Worm (Caenorhabditis elegans): ENCODE results near the gene K01A6.5.

K01A6.5 gene

ce11 chrIV:11740204-11740603 lies 2.3 kb upstream of the K01A6.5 start, which contains the start of gene K01A6.4:
Gene K01A6.4 (minus strand): TSS chrIV:11740304.
- TF ChIP-seq ref-1 (GFP tag; conservative IDR thresholded peaks at IDR 0.05) (no peak), med-1 (GFP tag; optimal IDR thresholded peaks at IDR 0.05; ENCODE audit: insufficient read depth) (no peak), T22C8.4 (GFP tag; IDR thresholded peaks at IDR 0.05) (no peak), tab-1 (GFP tag; IDR thresholded peaks at IDR 0.05) (no peak), cog-1 (tag; optimal IDR thresholded peaks at IDR 0.05) (no peak), ztf-23 (GFP tag; IDR thresholded peaks at IDR 0.05) (no peak), flt-1 (GFP tag; IDR thresholded peaks at IDR 0.05) (no peak), ztf-29 (GFP tag; IDR thresholded peaks at IDR 0.05) (no peak)

DNA sequence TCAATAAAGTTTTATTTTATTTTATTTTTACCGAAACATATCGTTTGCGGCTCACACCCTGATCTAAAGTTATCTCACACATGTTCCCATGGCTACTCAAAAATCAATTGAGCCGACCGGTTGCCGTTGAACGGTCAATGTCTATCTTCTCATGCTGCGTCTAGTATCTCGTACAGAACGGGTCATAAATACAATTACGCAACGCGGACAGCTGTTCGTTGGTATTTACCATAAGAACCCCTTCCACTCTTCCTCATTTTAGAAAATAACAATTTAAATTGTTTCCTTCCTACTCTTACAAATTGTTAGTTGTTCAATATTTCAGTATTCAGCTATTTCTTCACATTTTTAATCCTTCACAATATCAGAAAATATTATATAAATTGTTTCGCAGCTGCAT lies 1.3 kb downstream of the K01A6.5 start:
- TF ChIP-seq ztf-23 (GFP tag; IDR thresholded peaks at IDR 0.05) (no peak), klf-2 (GFP tag; conservative IDR thresholded peaks at IDR 0.05) (no peak), ztf-29 (GFP tag; IDR thresholded peaks at IDR 0.05) (no peak), flt-1 (GFP tag; IDR thresholded peaks at IDR 0.05) (no peak), T22C8.4 (GFP tag; IDR thresholded peaks at IDR 0.05) (no peak), med-1 (GFP tag; optimal IDR thresholded peaks at IDR 0.05; ENCODE audit: insufficient read depth) (no peak), cog-1 (tag; optimal IDR thresholded peaks at IDR 0.05) (no peak), tab-1 (GFP tag; IDR thresholded peaks at IDR 0.05) (no peak), ref-1 (GFP tag; conservative IDR thresholded peaks at IDR 0.05) (no peak)

DNA sequence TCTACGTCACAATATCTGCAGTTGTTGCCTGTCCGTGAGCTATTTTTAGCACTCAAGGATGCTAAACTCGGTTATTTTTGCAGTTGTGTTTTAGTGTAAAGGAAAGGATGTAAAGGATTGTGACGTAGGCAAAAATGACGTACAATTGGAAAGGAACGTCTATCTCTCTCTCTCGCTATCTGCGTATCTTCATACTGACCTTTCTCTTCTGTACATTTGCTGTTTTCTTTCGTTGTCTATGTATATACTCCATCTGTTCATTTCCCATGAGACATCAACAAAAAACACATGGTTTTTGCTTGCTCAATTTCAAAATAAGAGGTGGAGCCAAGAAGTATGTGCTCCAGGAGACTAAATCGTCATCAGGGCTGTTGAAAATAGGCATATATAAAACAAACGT lies 1.8 kb downstream of the K01A6.5 start:
- TF ChIP-seq flt-1 (GFP tag; IDR thresholded peaks at IDR 0.05): no peak
- no peak for TF ChIP-seq ztf-29 (GFP tag; IDR thresholded peaks at IDR 0.05)
- no peak for TF ChIP-seq ref-1 (GFP tag; conservative IDR thresholded peaks at IDR 0.05)
- no peak for TF ChIP-seq cog-1 (tag; optimal IDR thresholded peaks at IDR 0.05)
- TF ChIP-seq T22C8.4 (GFP tag; IDR thresholded peaks at IDR 0.05): no peak
- no peak for TF ChIP-seq ztf-23 (GFP tag; IDR thresholded peaks at IDR 0.05)
- no peak for TF ChIP-seq klf-2 (GFP tag; conservative IDR thresholded peaks at IDR 0.05)
- TF ChIP-seq tab-1 (GFP tag; IDR thresholded peaks at IDR 0.05): no peak
- TF ChIP-seq med-1 (GFP tag; optimal IDR thresholded peaks at IDR 0.05; ENCODE audit: insufficient read depth): no peak

ce11 chrIV:11745340-11745739 lies 2.8 kb downstream of the K01A6.5 start, which contains the start of gene gem-4:
Gene gem-4 (plus strand): TSS chrIV:11745640.
- TF ChIP-seq tab-1 (GFP tag; IDR thresholded peaks at IDR 0.05) (no peak), klf-2 (GFP tag; conservative IDR thresholded peaks at IDR 0.05) (no peak), cog-1 (tag; optimal IDR thresholded peaks at IDR 0.05) (no peak), ref-1 (GFP tag; conservative IDR thresholded peaks at IDR 0.05) (no peak), med-1 (GFP tag; optimal IDR thresholded peaks at IDR 0.05; ENCODE audit: insufficient read depth) (no peak), T22C8.4 (GFP tag; IDR thresholded peaks at IDR 0.05) (no peak), flt-1 (GFP tag; IDR thresholded peaks at IDR 0.05) (no peak), ztf-29 (GFP tag; IDR thresholded peaks at IDR 0.05) (no peak), ztf-23 (GFP tag; IDR thresholded peaks at IDR 0.05) (no peak)

ce11 chrIV:11748852-11749251 lies 6.3 kb downstream of the K01A6.5 start, which contains the start of gene T12A7.6:
Gene T12A7.6 (plus strand): TSS chrIV:11749220.
- no peak for TF ChIP-seq cog-1 (tag; optimal IDR thresholded peaks at IDR 0.05)
- TF ChIP-seq klf-2 (GFP tag; conservative IDR thresholded peaks at IDR 0.05): no peak
- no peak for TF ChIP-seq T22C8.4 (GFP tag; IDR thresholded peaks at IDR 0.05)
- no peak for TF ChIP-seq ztf-29 (GFP tag; IDR thresholded peaks at IDR 0.05)
- TF ChIP-seq flt-1 (GFP tag; IDR thresholded peaks at IDR 0.05): no peak
- no peak for TF ChIP-seq med-1 (GFP tag; optimal IDR thresholded peaks at IDR 0.05; ENCODE audit: insufficient read depth)
- TF ChIP-seq ztf-23 (GFP tag; IDR thresholded peaks at IDR 0.05): no peak
- no peak for TF ChIP-seq tab-1 (GFP tag; IDR thresholded peaks at IDR 0.05)
- no peak for TF ChIP-seq ref-1 (GFP tag; conservative IDR thresholded peaks at IDR 0.05)

DNA sequence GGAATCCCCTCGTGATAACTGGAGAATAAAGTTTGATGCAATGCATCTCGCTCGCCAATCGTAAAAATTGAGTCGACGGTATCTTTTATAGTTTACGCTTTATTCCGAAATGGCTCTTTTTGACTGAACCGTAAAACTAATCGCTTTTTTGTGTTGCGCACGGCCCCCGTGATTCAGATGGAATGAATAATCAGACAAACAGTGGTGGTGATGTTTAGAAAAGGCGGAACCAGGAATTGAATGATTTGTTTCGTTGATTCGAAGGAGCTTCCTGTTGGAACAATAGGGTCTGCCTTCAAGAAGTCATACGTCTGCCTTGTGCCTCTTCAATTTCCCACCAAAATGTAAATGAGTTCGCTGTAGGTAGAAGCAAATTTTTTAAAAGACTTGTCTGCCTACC lies 11.8 kb downstream of the K01A6.5 start, which contains the start of gene scl-18:
scl-18 (minus strand) TSS at position 101 of the 400 bp plus-strand sequence.
- TF ChIP-seq flt-1 (GFP tag; IDR thresholded peaks at IDR 0.05) (no peak), ztf-29 (GFP tag; IDR thresholded peaks at IDR 0.05) (no peak), T22C8.4 (GFP tag; IDR thresholded peaks at IDR 0.05) (no peak), ztf-23 (GFP tag; IDR thresholded peaks at IDR 0.05) (no peak), cog-1 (tag; optimal IDR thresholded peaks at IDR 0.05) (no peak), ref-1 (GFP tag; conservative IDR thresholded peaks at IDR 0.05) (no peak), med-1 (GFP tag; optimal IDR thresholded peaks at IDR 0.05; ENCODE audit: insufficient read depth) (no peak), klf-2 (GFP tag; conservative IDR thresholded peaks at IDR 0.05) (no peak), tab-1 (GFP tag; IDR thresholded peaks at IDR 0.05) (no peak)

- TF ChIP-seq ztf-23 (GFP tag; IDR thresholded peaks at IDR 0.05) (no peak), ref-1 (GFP tag; conservative IDR thresholded peaks at IDR 0.05) (no peak), klf-2 (GFP tag; conservative IDR thresholded peaks at IDR 0.05) (no peak), T22C8.4 (GFP tag; IDR thresholded peaks at IDR 0.05) (no peak), tab-1 (GFP tag; IDR thresholded peaks at IDR 0.05) (no peak), ztf-29 (GFP tag; IDR thresholded peaks at IDR 0.05) (no peak), med-1 (GFP tag; optimal IDR thresholded peaks at IDR 0.05; ENCODE audit: insufficient read depth) (no peak), flt-1 (GFP tag; IDR thresholded peaks at IDR 0.05) (no peak), cog-1 (tag; optimal IDR thresholded peaks at IDR 0.05) (no peak)
These were observed 12.5 kb downstream of the K01A6.5 start, which contains the start of gene T12A7.10 for ce11 chrIV:11755003-11755402. Gene T12A7.10 (minus strand): TSS chrIV:11755103.

DNA sequence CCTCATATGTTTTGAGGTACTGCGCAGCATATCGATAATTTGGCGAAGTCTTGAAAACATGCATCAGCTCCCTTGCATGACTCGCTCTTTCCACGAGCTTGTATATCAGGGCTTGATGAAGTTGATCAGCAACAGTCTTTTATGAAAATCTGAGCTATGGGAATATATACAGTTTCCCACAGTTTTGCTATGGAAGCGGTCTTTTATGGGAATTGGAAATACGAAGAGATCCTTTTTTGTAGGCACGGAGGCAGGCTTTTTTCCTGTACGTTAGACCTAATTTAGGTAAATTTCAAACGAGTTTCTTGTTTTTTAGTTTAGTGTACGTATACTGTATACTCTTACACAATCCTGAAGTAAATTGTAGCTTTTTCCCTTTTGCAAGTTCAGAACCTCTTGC lies 13.4 kb downstream of the K01A6.5 start, which contains the start of gene T12A7.9:
T12A7.9 (minus strand) TSS at position 101 of the 400 bp plus-strand sequence.
- TF ChIP-seq tab-1 (GFP tag; IDR thresholded peaks at IDR 0.05) (no peak), cog-1 (tag; optimal IDR thresholded peaks at IDR 0.05) (no peak), flt-1 (GFP tag; IDR thresholded peaks at IDR 0.05) (no peak), med-1 (GFP tag; optimal IDR thresholded peaks at IDR 0.05; ENCODE audit: insufficient read depth) (no peak), ref-1 (GFP tag; conservative IDR thresholded peaks at IDR 0.05) (no peak), ztf-29 (GFP tag; IDR thresholded peaks at IDR 0.05) (no peak), klf-2 (GFP tag; conservative IDR thresholded peaks at IDR 0.05) (no peak), ztf-23 (GFP tag; IDR thresholded peaks at IDR 0.05) (no peak), T22C8.4 (GFP tag; IDR thresholded peaks at IDR 0.05) (no peak)

DNA sequence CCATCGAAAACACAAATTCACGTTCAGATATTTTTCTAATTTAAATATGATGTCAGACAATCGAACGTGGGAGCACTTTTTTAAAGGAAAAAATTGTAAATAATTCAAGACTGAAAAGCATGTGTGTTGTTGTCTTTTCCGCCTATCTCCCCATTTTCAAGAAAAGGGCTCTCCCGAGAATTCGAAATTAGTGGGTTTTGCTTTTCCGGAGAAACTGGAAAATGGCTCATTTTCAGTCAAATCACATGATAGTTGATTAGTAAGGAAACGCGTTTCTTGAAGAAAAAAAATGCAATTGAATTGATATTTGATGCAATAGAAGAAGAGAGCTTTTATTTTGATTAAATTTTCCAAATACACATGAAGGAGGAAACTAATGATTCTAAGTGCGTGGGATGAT lies 17.3 kb downstream of the K01A6.5 start:
- no peak for TF ChIP-seq med-1 (GFP tag; optimal IDR thresholded peaks at IDR 0.05; ENCODE audit: insufficient read depth)
- TF ChIP-seq cog-1 (tag; optimal IDR thresholded peaks at IDR 0.05): no peak
- TF ChIP-seq ref-1 (GFP tag; conservative IDR thresholded peaks at IDR 0.05): no peak

Measured in whole organism, midembryonic.